Fruit fly (Drosophila melanogaster) whole organism, pupa: ENCODE data around the gene Mst89B.

Experiments used
- CG10348 ChIP-seq: fragments of 200-800 bp; sonication (Bioruptor generic); IDR thresholded peaks from 2 replicates; pipeline ENCODE4 v1.3.6; 2022; ENCODE audit warnings: missing biosample characterization, missing genetic modification characterization
- CG12605 ChIP-seq: fragments of 200-800 bp; sonication (Bioruptor generic); IDR thresholded peaks from 2 replicates; pipeline ENCODE4 v1.3.6; 2022; ENCODE audit warnings: missing biosample characterization, missing genetic modification characterization
- CG13204 ChIP-seq: fragments of 200-800 bp; sonication (Bioruptor generic); optimal IDR thresholded peaks from 2 replicates; lab custom pipeline; 2018; ENCODE audit warnings: missing biosample characterization, mild to moderate bottlenecking, missing genetic modification characterization, moderate library complexity
- CG14655 ChIP-seq: fragments of 200-800 bp; sonication (Bioruptor generic); optimal IDR thresholded peaks from 3 replicates; lab custom pipeline; 2017; ENCODE audit warnings: mild to moderate bottlenecking, missing biosample characterization, missing genetic modification reagents, missing genetic modification characterization
- CG15710 ChIP-seq: fragments of 200-800 bp; sonication (Bioruptor generic); optimal IDR thresholded peaks from 2 replicates; lab custom pipeline; 2018; ENCODE audit warnings: missing biosample characterization, mild to moderate bottlenecking, missing genetic modification characterization, moderate library complexity
- CG17806 ChIP-seq: fragments of 200-800 bp; sonication (Bioruptor generic); optimal IDR thresholded peaks from 2 replicates; lab custom pipeline; 2018; ENCODE audit warnings: missing biosample characterization, mild to moderate bottlenecking, missing genetic modification characterization, moderate library complexity
- CG32121 ChIP-seq: fragments of 200-800 bp; sonication (Bioruptor generic); IDR thresholded peaks from 2 replicates; pipeline ENCODE4 v1.3.6; 2022; ENCODE audit warnings: missing biosample characterization, missing genetic modification characterization
- CG34367 ChIP-seq: fragments of 200-800 bp; sonication (Bioruptor generic); optimal IDR thresholded peaks from 2 replicates; lab custom pipeline; 2018; ENCODE audit warnings: missing biosample characterization, mild to moderate bottlenecking, missing genetic modification characterization
- CG4496 ChIP-seq: fragments of 200-800 bp; sonication (Bioruptor generic); IDR thresholded peaks from 3 replicates; pipeline ENCODE4 v1.3.6; 2022; ENCODE audit warnings: missing biosample characterization, missing genetic modification characterization
- CG8159 ChIP-seq: fragments of 200-800 bp; sonication (Bioruptor generic); optimal IDR thresholded peaks from 3 replicates; lab custom pipeline; 2018; ENCODE audit warnings: missing biosample characterization, mild to moderate bottlenecking, missing genetic modification characterization, moderate library complexity
- CG8301 ChIP-seq: fragments of 200-800 bp; sonication (Bioruptor generic); optimal IDR thresholded peaks from 2 replicates; lab custom pipeline; 2018; ENCODE audit warnings: missing biosample characterization, mild to moderate bottlenecking, missing genetic modification characterization
- CG9948 ChIP-seq: fragments of 200-800 bp; sonication (Bioruptor generic); optimal IDR thresholded peaks from 2 replicates; lab custom pipeline; 2018; ENCODE audit warnings: missing biosample characterization, mild to moderate bottlenecking, missing genetic modification characterization, moderate library complexity
- D1 ChIP-seq: fragments of 200-800 bp; sonication (Bioruptor generic); optimal IDR thresholded peaks from 2 replicates; lab custom pipeline; 2018; ENCODE audit warnings: missing biosample characterization, mild to moderate bottlenecking, missing genetic modification characterization, moderate library complexity
- EcR ChIP-seq: fragments of 200-800 bp; sonication (Bioruptor generic); optimal IDR thresholded peaks from 3 replicates; lab custom pipeline; 2019; ENCODE audit warnings: missing biosample characterization, missing genetic modification characterization, mild to moderate bottlenecking, moderate library complexity, missing genetic modification reagents
- Ets98B ChIP-seq: fragments of 200-800 bp; sonication (Bioruptor generic); IDR thresholded peaks from 2 replicates; pipeline ENCODE4 v1.3.6; 2022; ENCODE audit warnings: missing biosample characterization, missing genetic modification characterization
- Pif1A ChIP-seq: fragments of 200-800 bp; sonication (Bioruptor generic); optimal IDR thresholded peaks from 3 replicates; lab custom pipeline; 2016; ENCODE audit warnings: missing biosample characterization, missing genetic modification characterization
- Pif1B ChIP-seq: fragments of 200-800 bp; sonication (Bioruptor generic); optimal IDR thresholded peaks from 3 replicates; lab custom pipeline; 2016; ENCODE audit warnings: missing biosample characterization, missing genetic modification characterization
- Snoo ChIP-seq: fragments of 200-800 bp; sonication (Bioruptor generic); optimal IDR thresholded peaks from 3 replicates; lab custom pipeline; 2017; ENCODE audit warnings: missing biosample characterization, mild to moderate bottlenecking, missing genetic modification characterization, inconsistent platforms
- fd96Ca ChIP-seq: fragments of 200-800 bp; sonication (Bioruptor generic); IDR thresholded peaks from 3 replicates; pipeline ENCODE4 v1.3.6; 2022; ENCODE audit warnings: missing biosample characterization, missing genetic modification characterization
- gl ChIP-seq: fragments of 200-800 bp; sonication (Bioruptor generic); optimal IDR thresholded peaks from 2 replicates; lab custom pipeline; 2018; ENCODE audit warnings: missing biosample characterization, mild to moderate bottlenecking, missing genetic modification characterization
- rn ChIP-seq: fragments of 200-800 bp; sonication (Bioruptor generic); IDR thresholded peaks from 2 replicates; pipeline ENCODE4 v1.3.6; 2022; ENCODE audit warnings: missing biosample characterization, missing genetic modification characterization

Gene Mst89B

DNA sequence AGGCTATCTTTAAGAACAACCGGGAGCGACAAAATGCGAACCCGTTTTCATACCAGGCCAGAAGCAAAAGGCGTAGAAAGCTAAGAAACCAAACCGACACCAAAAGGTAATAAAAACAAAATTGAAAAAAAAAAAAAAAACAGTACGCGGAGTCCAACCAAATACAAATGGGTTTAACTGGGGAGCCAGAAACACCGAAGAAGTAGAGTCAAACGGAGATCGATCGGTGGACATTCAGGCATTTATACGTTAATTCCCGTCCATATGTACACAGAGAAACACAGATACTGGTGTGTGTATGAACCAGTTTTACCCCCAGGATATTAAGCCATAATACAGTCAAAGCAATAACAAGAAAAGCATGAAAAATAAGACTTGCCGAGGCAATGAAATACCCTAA, 20.4 kb downstream of the Mst89B start:
- TF ChIP-seq Ets98B = 0 out of 2 replicates have a peak, but pooled peaks have one; percentile 21
- peak; percentile 46 for TF ChIP-seq EcR (GFP tag; lab: Kevin White, UChicago)
- no peak for TF ChIP-seq CG14655 (GFP tag; lab: Kevin White, UChicago)
- peak; percentile 31 for TF ChIP-seq CG13204 (GFP tag; lab: Kevin White, UChicago)
- peak; percentile 7 for TF ChIP-seq gl (tag; lab: Kevin White, UChicago)
- 0 out of 2 replicates have a peak, but pooled peaks have one; percentile 12 for TF ChIP-seq CG12605

DNA sequence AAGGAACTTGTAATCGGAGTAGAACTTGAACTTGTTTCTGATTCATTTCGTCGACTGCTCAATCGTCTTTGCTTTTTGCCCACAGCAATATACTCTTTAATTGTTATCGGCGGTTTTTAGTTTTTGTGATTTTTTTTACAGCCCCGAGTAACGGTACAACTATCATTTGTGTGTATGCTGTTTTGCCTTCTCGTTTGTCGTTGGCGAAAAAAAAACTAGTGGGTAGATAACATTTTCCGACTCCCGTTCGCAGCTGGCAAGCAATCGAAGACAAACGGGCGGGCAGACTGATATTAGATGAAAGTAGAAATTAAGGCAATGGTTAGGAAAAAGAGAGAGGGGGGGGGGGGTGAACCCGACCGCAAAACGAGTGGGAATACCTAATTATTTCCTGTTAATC, 21.0 kb downstream of the Mst89B start:
- TF ChIP-seq CG14655 (GFP tag; lab: Kevin White, UChicago) (no peak), EcR (GFP tag; lab: Kevin White, UChicago) (no peak), gl (tag; lab: Kevin White, UChicago) (no peak), Pif1B (GFP tag; lab: Kevin White, UChicago) (no peak), rn (GFP tag; lab: Robert Waterston, UW) (no peak), CG34367 (tag; lab: Kevin White, UChicago) (no peak), Pif1A (GFP tag; lab: Kevin White, UChicago) (no peak), CG15710 (no peak), fd96Ca (GFP tag; lab: Robert Waterston, UW) (no peak), CG10348 (GFP tag; lab: Robert Waterston, UW) (no peak), CG13204 (GFP tag; lab: Kevin White, UChicago) (no peak), CG17806 (no peak)
- TF ChIP-seq, all 21 proteins: peak for 0

DNA sequence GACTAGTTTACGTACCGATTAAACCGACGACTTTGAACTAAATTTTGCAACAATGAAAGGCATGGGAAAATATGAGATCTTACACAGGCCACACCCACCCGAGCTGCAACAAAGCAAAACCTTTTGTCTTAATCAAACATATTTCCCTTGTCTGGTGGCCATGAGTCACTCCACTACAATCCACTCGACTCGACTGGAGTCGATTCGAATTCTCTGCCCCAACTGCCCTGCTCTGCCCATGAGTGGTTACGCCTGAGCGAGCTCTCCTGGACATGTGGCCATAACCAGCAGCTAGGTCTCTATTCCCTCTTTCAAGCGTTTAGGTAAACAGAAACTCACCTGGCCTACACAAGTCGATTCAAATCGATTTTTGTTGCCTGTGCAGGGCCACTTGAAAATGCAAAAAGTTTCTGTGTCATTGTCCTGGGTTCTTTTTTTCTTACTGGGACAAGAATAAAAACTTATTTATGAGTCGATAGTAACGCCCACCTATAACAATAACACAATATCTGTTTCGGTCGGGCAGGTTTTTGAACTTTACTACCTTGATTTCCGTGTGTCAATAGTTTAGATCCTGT, 22.0 kb downstream of the Mst89B start:
- no peak for TF ChIP-seq fd96Ca (GFP tag; lab: Robert Waterston, UW)
- peak; percentile 90 for TF ChIP-seq EcR (GFP tag; lab: Kevin White, UChicago)
- TF ChIP-seq CG8159 (tag; lab: Kevin White, UChicago) = peak; percentile 1
- TF ChIP-seq CG15710 = no peak
- peak; percentile 38 for TF ChIP-seq gl (tag; lab: Kevin White, UChicago)

DNA sequence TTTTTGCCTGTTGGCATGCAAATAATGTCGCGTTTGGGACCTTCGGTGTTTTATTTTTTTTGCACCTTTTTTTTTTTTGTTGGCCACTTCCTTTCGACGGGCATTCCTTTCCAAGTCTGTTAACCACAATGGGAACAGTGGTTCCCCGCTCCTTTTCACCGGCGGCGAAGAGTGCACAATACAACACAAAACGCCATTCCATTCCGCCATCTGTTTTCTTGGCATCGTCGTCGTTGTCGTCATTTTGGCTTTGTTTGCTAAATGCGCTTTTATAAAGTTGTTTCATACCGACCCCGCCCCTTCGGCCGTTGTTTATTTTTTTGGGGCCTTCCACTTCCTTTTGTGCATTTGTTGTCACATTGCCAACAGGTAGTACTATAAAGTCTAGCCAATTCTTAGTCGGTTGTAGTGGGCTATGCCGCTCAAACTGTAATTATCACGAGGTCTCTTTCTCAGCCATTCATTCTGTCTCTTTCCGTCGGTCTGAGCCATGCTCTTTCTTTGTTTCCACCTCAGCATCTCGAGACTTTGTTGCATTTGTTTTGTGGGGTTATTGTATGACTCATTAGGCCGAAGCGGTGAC, 23.5 kb downstream of the Mst89B start:
- TF ChIP-seq CG12605 (no peak), CG34367 (tag; lab: Kevin White, UChicago) (no peak), CG9948 (tag; lab: Kevin White, UChicago) (no peak), EcR (GFP tag; lab: Kevin White, UChicago) (peak; percentile 82), CG10348 (GFP tag; lab: Robert Waterston, UW) (no peak), Snoo (peak; percentile 26), CG14655 (GFP tag; lab: Kevin White, UChicago) (no peak)

DNA sequence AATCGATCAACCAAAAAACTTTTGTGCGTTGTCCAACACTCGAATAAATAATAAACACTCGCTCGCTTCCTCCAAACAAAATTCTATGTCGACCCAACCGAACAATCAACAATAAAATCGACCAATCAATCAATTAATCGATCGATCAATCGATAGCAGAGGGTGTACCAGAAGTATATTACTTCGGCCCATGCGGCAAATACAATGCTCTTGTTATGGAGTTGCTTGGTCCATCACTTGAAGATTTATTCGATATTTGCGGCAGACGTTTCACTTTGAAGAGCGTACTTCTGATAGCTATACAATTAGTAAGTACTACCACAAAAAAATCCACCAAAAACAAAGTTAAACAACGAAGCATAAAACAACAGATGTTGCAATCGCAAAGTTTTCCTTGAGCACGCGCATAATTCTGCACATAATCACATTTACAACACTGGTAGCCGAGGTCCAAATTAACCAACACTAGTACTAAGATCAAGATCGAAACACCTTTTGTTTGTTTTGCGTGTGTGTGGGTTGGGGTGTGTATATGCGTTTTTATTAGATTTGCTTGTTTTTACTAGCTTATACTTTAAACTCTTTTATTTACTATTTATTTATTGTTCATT, 28.8 kb downstream of the Mst89B start:
- TF ChIP-seq rn (GFP tag; lab: Robert Waterston, UW) (no peak), CG13204 (GFP tag; lab: Kevin White, UChicago) (no peak), EcR (GFP tag; lab: Kevin White, UChicago) (no peak), CG10348 (GFP tag; lab: Robert Waterston, UW) (no peak), CG8301 (tag; lab: Kevin White, UChicago) (no peak), fd96Ca (GFP tag; lab: Robert Waterston, UW) (no peak), CG14655 (GFP tag; lab: Kevin White, UChicago) (no peak), CG9948 (tag; lab: Kevin White, UChicago) (no peak), CG8159 (tag; lab: Kevin White, UChicago) (no peak), CG12605 (no peak), Pif1B (GFP tag; lab: Kevin White, UChicago) (no peak), CG32121 (no peak), Pif1A (GFP tag; lab: Kevin White, UChicago) (no peak), D1 (no peak), CG34367 (tag; lab: Kevin White, UChicago) (no peak), Snoo (no peak), gl (tag; lab: Kevin White, UChicago) (no peak), Ets98B (no peak), CG4496 (GFP tag; lab: Robert Waterston, UW) (no peak), CG15710 (no peak)

DNA sequence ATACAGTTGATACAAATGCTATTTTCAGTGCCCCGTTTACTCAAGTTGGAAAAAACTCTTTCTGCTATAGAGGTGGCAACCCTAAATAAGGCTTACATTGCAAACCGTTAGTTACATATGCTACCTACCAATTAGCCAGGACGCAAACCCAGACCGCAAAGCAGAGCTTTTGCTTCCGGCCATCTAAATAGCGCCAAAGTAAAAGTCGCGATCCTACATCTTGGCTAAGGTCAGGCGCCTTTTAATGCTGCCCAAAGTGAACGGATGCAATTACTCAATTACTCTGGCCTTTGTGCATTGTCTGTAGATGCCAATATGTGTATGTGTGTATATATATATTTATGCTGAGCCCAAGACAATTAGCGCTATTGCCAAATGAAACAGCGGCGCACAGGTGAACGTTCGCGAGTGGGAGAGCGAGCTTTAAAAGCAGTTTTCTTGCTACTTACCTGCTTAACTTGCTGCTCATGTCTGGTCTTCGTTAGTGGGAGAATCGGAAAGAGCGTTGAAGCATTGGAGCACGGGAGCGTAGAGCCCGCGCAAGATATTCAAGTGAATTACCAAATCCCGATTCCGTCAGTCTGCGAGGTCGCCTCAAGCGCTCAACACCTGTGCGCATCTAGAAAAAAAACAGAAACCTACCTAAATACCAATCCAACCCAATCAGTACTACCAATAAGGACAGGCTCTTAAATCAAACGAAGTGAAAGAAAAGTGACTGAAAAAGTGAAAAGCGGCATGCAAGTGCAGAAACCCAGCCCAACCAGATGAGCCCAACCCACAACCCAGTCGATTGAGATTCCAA, 38.6 kb downstream of the Mst89B start, which contains the start of gene Zip89B:
Gene Zip89B, plus strand, starts transcription at position 574 of the 805 bp plus-strand sequence.
- TF ChIP-seq Pif1B (GFP tag; lab: Kevin White, UChicago) = peak; percentile 23
- no peak for TF ChIP-seq CG13204 (GFP tag; lab: Kevin White, UChicago)
- no peak for TF ChIP-seq CG10348 (GFP tag; lab: Robert Waterston, UW)
- TF ChIP-seq EcR (GFP tag; lab: Kevin White, UChicago) = peak; percentile 93
